Fruit fly (Drosophila melanogaster) Kc167 (cell line): ENCODE results near the gene CG14053.

Source experiments
- Sin3A ChIP-seq: fragments of >200 bp; optimal IDR thresholded peaks from 2 replicates; lab custom pipeline; 2018; ENCODE audit warnings: missing external identifiers
- psq ChIP-seq: fragments of >200 bp; optimal IDR thresholded peaks from 2 replicates; lab custom pipeline; 2017; ENCODE audit warnings: missing external identifiers
- ttk ChIP-seq: sonication (Bioruptor generic); optimal IDR thresholded peaks from 2 replicates; lab custom pipeline; 2017; ENCODE audit warnings: missing external identifiers

DNA sequence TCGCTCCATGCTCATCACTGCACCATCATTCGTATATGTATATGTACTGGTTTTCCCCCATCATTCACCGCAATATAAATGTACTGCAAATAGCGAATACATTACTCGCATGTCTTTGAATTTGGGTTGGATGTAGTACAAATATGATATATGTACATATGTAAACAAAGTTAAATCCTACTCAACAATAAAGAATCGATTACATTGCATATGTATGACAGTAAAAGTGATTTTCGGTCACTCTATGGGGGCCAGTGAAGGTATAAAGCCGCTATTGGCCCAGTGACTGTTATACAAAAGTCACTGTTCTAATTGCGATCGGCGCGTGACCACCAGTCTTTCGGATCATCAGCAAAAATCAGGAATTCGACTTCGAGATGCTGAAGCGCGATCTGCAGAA, 6.2 kb downstream of the CG14053 start, which contains the start of gene CG3457:
- TF ChIP-seq psq (lab: Kevin White, UChicago) (no peak), Sin3A (lab: Kevin White, UChicago) (no peak), ttk (lab: Kevin White, UChicago) (no peak)
